Fruit fly (Drosophila melanogaster): ENCODE data around the gene CG31688.
A peak's percentile ranks its signal among the peaks of the same experiment; 100 is the strongest.

The CG31688 gene

dm6 chr2L:20494423-20495052 is 68.5 kb downstream of the CG31688 start, which contains the start of gene CG34007 (continued):
- TF ChIP-seq cyc (GFP tag; optimal IDR thresholded peaks at IDR 0.05) (no peak), Sox14 (GFP tag; optimal IDR thresholded peaks at IDR 0.05) (peak; percentile 18), Hr39 (GFP tag; optimal IDR thresholded peaks at IDR 0.05) (no peak), Eip93F (GFP tag; optimal IDR thresholded peaks at IDR 0.05) (no peak), Smox (GFP tag; optimal IDR thresholded peaks at IDR 0.05) (no peak), svp (GFP tag) (peak; percentile 54), CG10631 (GFP tag; optimal IDR thresholded peaks at IDR 0.05) (peak; percentile 50), CG9139 (GFP tag; optimal IDR thresholded peaks at IDR 0.05) (no peak), fkh (GFP tag; optimal IDR thresholded peaks at IDR 0.05) (peak; percentile 85), Blimp-1 (GFP tag; optimal IDR thresholded peaks at IDR 0.05) (peak; percentile 29), fd85E (GFP tag; optimal IDR thresholded peaks at IDR 0.05) (no peak)
